Worm (Caenorhabditis elegans) whole organism, late embryonic: Measurements from ENCODE around the gene Y57G11C.1130.

Experiments used
- K09A11.1 ChIP-seq: sonication (generic microtip); optimal IDR thresholded peaks from 2 replicates; lab custom pipeline; 2017; ENCODE audit warnings: antibody characterized with exemption, mild to moderate bottlenecking, missing genetic modification characterization, missing compliant biosample characterization; ENCODE audit not compliant: insufficient read depth
- ahr-1 ChIP-seq: sonication (generic microtip); optimal IDR thresholded peaks from 2 replicates; lab custom pipeline; 2016; ENCODE audit warnings: missing genetic modification characterization, missing compliant biosample characterization
- elt-4 ChIP-seq: sonication (generic microtip); optimal IDR thresholded peaks from 2 replicates; lab custom pipeline; 2016; ENCODE audit warnings: missing genetic modification characterization, missing compliant biosample characterization
- ets-4 ChIP-seq: sonication (generic microtip); optimal IDR thresholded peaks from 2 replicates; lab custom pipeline; 2016; ENCODE audit warnings: missing genetic modification characterization, missing compliant biosample characterization
- hlh-6 ChIP-seq: sonication (generic microtip); optimal IDR thresholded peaks from 2 replicates; lab custom pipeline; 2016; ENCODE audit warnings: missing genotype, missing genetic modification characterization, missing compliant biosample characterization
- lin-11 ChIP-seq: fragments of 200-800 bp; sonication (Bioruptor generic); optimal IDR thresholded peaks from 2 replicates; lab custom pipeline; 2018; ENCODE audit warnings: mild to moderate bottlenecking, missing genetic modification characterization, missing compliant biosample characterization
- nhr-11 ChIP-seq: fragments of 150-350 bp; optimal IDR thresholded peaks from 2 replicates; lab custom pipeline; 2014; ENCODE audit warnings: missing biosample characterization, missing genetic modification characterization
- pha-4 ChIP-seq: fragments of 150-350 bp; optimal IDR thresholded peaks from 2 replicates; lab custom pipeline; 2018; ENCODE audit warnings: missing biosample characterization, missing genetic modification reagents, missing genetic modification characterization
- tbx-2 ChIP-seq: sonication (generic microtip); optimal IDR thresholded peaks from 2 replicates; lab custom pipeline; 2016; ENCODE audit warnings: missing genetic modification characterization, missing compliant biosample characterization
- unc-42 ChIP-seq: sonication (generic microtip); optimal IDR thresholded peaks from 2 replicates; lab custom pipeline; 2016; ENCODE audit warnings: missing genotype, missing genetic modification characterization, missing compliant biosample characterization
- ztf-16 ChIP-seq: sonication (generic microtip); optimal IDR thresholded peaks from 2 replicates; lab custom pipeline; 2017; ENCODE audit warnings: missing genetic modification characterization, missing compliant biosample characterization

DNA sequence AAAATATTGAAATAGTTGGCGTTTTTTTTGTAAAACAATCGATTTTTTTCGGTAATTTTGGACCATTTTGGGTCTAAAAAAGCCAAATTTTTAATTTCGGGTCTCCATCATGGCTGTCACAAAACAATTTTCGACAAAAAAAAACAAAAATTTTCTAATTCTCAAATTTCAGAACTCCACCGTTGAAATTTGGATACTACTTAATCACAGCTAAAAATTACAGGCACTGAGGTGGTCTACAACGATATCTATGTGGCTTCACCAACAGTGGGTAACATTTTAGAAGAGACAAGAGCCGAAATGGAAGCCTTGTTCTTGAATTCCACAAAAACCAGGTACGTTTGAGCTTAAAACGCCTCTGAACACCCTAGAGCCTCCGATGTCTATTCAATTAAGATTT, 20.0 kb downstream of the Y57G11C.1130 start, which contains the start of gene Y57G11C.1142:
- TF ChIP-seq ztf-16 (tag; lab: Kevin White, UChicago) (no peak), pha-4 (no peak), elt-4 (tag; lab: Kevin White, UChicago) (no peak), nhr-11 (no peak), tbx-2 (tag; lab: Kevin White, UChicago) (no peak), lin-11 (no peak), unc-42 (no peak), K09A11.1 (tag; lab: Kevin White, UChicago) (no peak), ets-4 (tag; lab: Kevin White, UChicago) (no peak), ahr-1 (tag; lab: Kevin White, UChicago) (no peak), hlh-6 (tag; lab: Kevin White, UChicago) (no peak)
